Worm (Caenorhabditis elegans) whole organism, late embryonic: Measurements from ENCODE around the gene nhr-39.

Experiments used
- C08G9.2 ChIP-seq: sonication (generic microtip); optimal IDR thresholded peaks from 2 replicates; lab custom pipeline; 2016; ENCODE audit warnings: mild to moderate bottlenecking, missing genetic modification characterization, moderate library complexity, missing compliant biosample characterization
- C38D4.7 ChIP-seq: fragments of 200-800 bp; sonication (Bioruptor generic); optimal IDR thresholded peaks from 2 replicates; lab custom pipeline; 2018; ENCODE audit warnings: mild to moderate bottlenecking, missing genetic modification characterization, moderate library complexity, missing compliant biosample characterization
- F13H6.1 ChIP-seq: sonication (generic microtip); optimal IDR thresholded peaks from 2 replicates; lab custom pipeline; 2016; ENCODE audit warnings: missing genetic modification characterization, missing compliant biosample characterization
- K09A11.1 ChIP-seq: sonication (generic microtip); optimal IDR thresholded peaks from 2 replicates; lab custom pipeline; 2017; ENCODE audit warnings: antibody characterized with exemption, mild to moderate bottlenecking, missing genetic modification characterization, missing compliant biosample characterization; ENCODE audit not compliant: insufficient read depth
- T23F11.4 ChIP-seq: fragments of 200-800 bp; sonication (Bioruptor generic); optimal IDR thresholded peaks from 2 replicates; lab custom pipeline; 2018; ENCODE audit warnings: mild to moderate bottlenecking, missing genetic modification characterization, missing compliant biosample characterization
- Y22D7AL.16 ChIP-seq: sonication (generic microtip); optimal IDR thresholded peaks from 2 replicates; lab custom pipeline; 2016; ENCODE audit warnings: missing genetic modification characterization, missing compliant biosample characterization
- ahr-1 ChIP-seq: sonication (generic microtip); optimal IDR thresholded peaks from 2 replicates; lab custom pipeline; 2016; ENCODE audit warnings: missing genetic modification characterization, missing compliant biosample characterization
- ceh-14 ChIP-seq: sonication (generic microtip); optimal IDR thresholded peaks from 2 replicates; lab custom pipeline; 2016; ENCODE audit warnings: missing genotype, missing genetic modification characterization, missing compliant biosample characterization
- ceh-19 ChIP-seq: fragments of 200-800 bp; sonication (Bioruptor generic); optimal IDR thresholded peaks from 2 replicates; lab custom pipeline; 2018; ENCODE audit warnings: mild to moderate bottlenecking, missing genetic modification characterization, missing compliant biosample characterization
- ceh-2 ChIP-seq: sonication (generic microtip); optimal IDR thresholded peaks from 2 replicates; lab custom pipeline; 2016; ENCODE audit warnings: missing genotype, missing genetic modification characterization, missing compliant biosample characterization
- ceh-22 ChIP-seq: sonication (generic microtip); optimal IDR thresholded peaks from 2 replicates; lab custom pipeline; 2017; ENCODE audit warnings: missing biosample characterization, missing genetic modification characterization
- ceh-24 ChIP-seq: sonication (generic microtip); optimal IDR thresholded peaks from 2 replicates; lab custom pipeline; 2016; ENCODE audit warnings: mild to moderate bottlenecking, missing genetic modification characterization, missing compliant biosample characterization
- ceh-30 ChIP-seq: fragments of 150-350 bp; optimal IDR thresholded peaks from 2 replicates; lab custom pipeline; 2014; ENCODE audit warnings: missing biosample characterization, missing genetic modification characterization
- ceh-34 ChIP-seq: sonication (generic microtip); optimal IDR thresholded peaks from 2 replicates; lab custom pipeline; 2016; ENCODE audit warnings: mild to moderate bottlenecking, missing genetic modification characterization, missing compliant biosample characterization
- ceh-45 ChIP-seq: fragments of 200-800 bp; sonication (Bioruptor generic); IDR thresholded peaks from 2 replicates; pipeline ENCODE4 v1.3.6; 2022; ENCODE audit warnings: missing genetic modification reagents, missing genetic modification characterization, missing compliant biosample characterization
- ceh-48 ChIP-seq: sonication (generic microtip); optimal IDR thresholded peaks from 2 replicates; lab custom pipeline; 2016; ENCODE audit warnings: missing genetic modification characterization, inconsistent platforms, missing compliant biosample characterization
- ceh-6 ChIP-seq: fragments of 200-800 bp; sonication (Bioruptor generic); optimal IDR thresholded peaks from 2 replicates; lab custom pipeline; 2018; ENCODE audit warnings: mild to moderate bottlenecking, missing genetic modification characterization, missing compliant biosample characterization
- ceh-9 ChIP-seq: sonication (generic microtip); optimal IDR thresholded peaks from 2 replicates; lab custom pipeline; 2016; ENCODE audit warnings: mild to moderate bottlenecking, missing genetic modification characterization, inconsistent platforms, missing compliant biosample characterization
- che-1 ChIP-seq: sonication (generic microtip); optimal IDR thresholded peaks from 2 replicates; lab custom pipeline; 2016; ENCODE audit warnings: mild to moderate bottlenecking, missing genetic modification characterization, missing compliant biosample characterization
- dmd-4 ChIP-seq: sonication (generic microtip); optimal IDR thresholded peaks from 2 replicates; lab custom pipeline; 2016; ENCODE audit warnings: borderline replicate concordance, missing genetic modification characterization, missing compliant biosample characterization
- dve-1 ChIP-seq: sonication (generic microtip); optimal IDR thresholded peaks from 2 replicates; lab custom pipeline; 2017; ENCODE audit warnings: antibody characterized with exemption, mild to moderate bottlenecking, missing genetic modification characterization, missing compliant biosample characterization
- elt-2 ChIP-seq: sonication (generic microtip); optimal IDR thresholded peaks from 2 replicates; lab custom pipeline; 2016; ENCODE audit warnings: missing genetic modification reagents, missing genetic modification characterization, missing compliant biosample characterization
- elt-4 ChIP-seq: sonication (generic microtip); optimal IDR thresholded peaks from 2 replicates; lab custom pipeline; 2016; ENCODE audit warnings: missing genetic modification characterization, missing compliant biosample characterization
- ets-4 ChIP-seq: sonication (generic microtip); optimal IDR thresholded peaks from 2 replicates; lab custom pipeline; 2016; ENCODE audit warnings: missing genetic modification characterization, missing compliant biosample characterization
- eyg-1 ChIP-seq: sonication (generic microtip); optimal IDR thresholded peaks from 2 replicates; lab custom pipeline; 2016; ENCODE audit warnings: missing genotype, missing genetic modification characterization, missing compliant biosample characterization
- fax-1 ChIP-seq: sonication (generic microtip); optimal IDR thresholded peaks from 2 replicates; lab custom pipeline; 2016; ENCODE audit warnings: missing genotype, missing genetic modification characterization, missing compliant biosample characterization
- fkh-6 ChIP-seq: sonication (generic microtip); optimal IDR thresholded peaks from 2 replicates; lab custom pipeline; 2016; ENCODE audit warnings: missing genetic modification characterization, missing compliant biosample characterization
- hlh-6 ChIP-seq: sonication (generic microtip); optimal IDR thresholded peaks from 2 replicates; lab custom pipeline; 2016; ENCODE audit warnings: missing genotype, missing genetic modification characterization, missing compliant biosample characterization
- hlh-8 ChIP-seq: sonication (generic microtip); optimal IDR thresholded peaks from 2 replicates; lab custom pipeline; 2016; ENCODE audit warnings: missing genotype, missing genetic modification characterization, missing compliant biosample characterization
- lim-6 ChIP-seq: sonication (generic microtip); optimal IDR thresholded peaks from 2 replicates; lab custom pipeline; 2016; ENCODE audit warnings: missing genetic modification characterization, missing compliant biosample characterization
- mec-3 ChIP-seq: sonication (generic microtip); optimal IDR thresholded peaks from 2 replicates; lab custom pipeline; 2016; ENCODE audit warnings: borderline replicate concordance, missing genetic modification characterization, missing compliant biosample characterization
- nfya-1 ChIP-seq: sonication (generic microtip); optimal IDR thresholded peaks from 2 replicates; lab custom pipeline; 2017; ENCODE audit warnings: missing genetic modification characterization, mild to moderate bottlenecking, missing compliant biosample characterization, antibody characterized with exemption, moderate library complexity
- nhr-11 ChIP-seq: fragments of 150-350 bp; optimal IDR thresholded peaks from 2 replicates; lab custom pipeline; 2014; ENCODE audit warnings: missing biosample characterization, missing genetic modification characterization
- nhr-232 ChIP-seq: sonication (generic microtip); optimal IDR thresholded peaks from 2 replicates; lab custom pipeline; 2016; ENCODE audit warnings: missing genetic modification characterization, missing compliant biosample characterization
- pag-3 ChIP-seq: sonication (generic microtip); optimal IDR thresholded peaks from 2 replicates; lab custom pipeline; 2016; ENCODE audit warnings: missing compliant biosample characterization, missing genetic modification characterization, borderline replicate concordance
- pat-9 ChIP-seq: fragments of 200-800 bp; sonication (Bioruptor generic); optimal IDR thresholded peaks from 2 replicates; lab custom pipeline; 2018; ENCODE audit warnings: mild to moderate bottlenecking, missing genetic modification characterization, moderate library complexity, missing compliant biosample characterization
- pha-4 ChIP-seq: fragments of 150-350 bp; optimal IDR thresholded peaks from 2 replicates; lab custom pipeline; 2018; ENCODE audit warnings: missing biosample characterization, missing genetic modification reagents, missing genetic modification characterization
- pqm-1 ChIP-seq: sonication (generic microtip); optimal IDR thresholded peaks from 2 replicates; lab custom pipeline; 2016; ENCODE audit warnings: missing genetic modification characterization, missing compliant biosample characterization
- ref-2 ChIP-seq: sonication (generic microtip); optimal IDR thresholded peaks from 2 replicates; lab custom pipeline; 2016; ENCODE audit warnings: missing genetic modification characterization, missing compliant biosample characterization
- tbx-2 ChIP-seq: sonication (generic microtip); optimal IDR thresholded peaks from 2 replicates; lab custom pipeline; 2016; ENCODE audit warnings: missing genetic modification characterization, missing compliant biosample characterization
- tbx-7 ChIP-seq: sonication (generic microtip); optimal IDR thresholded peaks from 2 replicates; lab custom pipeline; 2016; ENCODE audit warnings: missing genotype, missing genetic modification characterization, missing compliant biosample characterization
- ttx-3 ChIP-seq: sonication (generic microtip); optimal IDR thresholded peaks from 2 replicates; lab custom pipeline; 2016; ENCODE audit warnings: missing genetic modification reagents, missing genetic modification characterization, missing compliant biosample characterization
- unc-3 ChIP-seq, 2 experiments: fragments of 200-800 bp in 1 of 2; sonication (Bioruptor generic) in 1 of 2; sonication (generic microtip) in 1 of 2; conservative IDR thresholded peaks in 1 of 2; optimal IDR thresholded peaks in 1 of 2; 2 replicates each; pipeline versions ENCODE4 v1.3.6 to Lab custom; 2016 to 2022; ENCODE audit warnings: missing compliant biosample characterization in 2 of 2, missing genetic modification characterization in 2 of 2, missing genetic modification reagents in 1 of 2
- unc-42 ChIP-seq: sonication (generic microtip); optimal IDR thresholded peaks from 2 replicates; lab custom pipeline; 2016; ENCODE audit warnings: missing genotype, missing genetic modification characterization, missing compliant biosample characterization
- unc-55 ChIP-seq: sonication (generic microtip); optimal IDR thresholded peaks from 2 replicates; lab custom pipeline; 2017; ENCODE audit warnings: missing biosample characterization, missing genetic modification reagents, missing genetic modification characterization
- unc-86 ChIP-seq: sonication (generic microtip); optimal IDR thresholded peaks from 2 replicates; lab custom pipeline; 2016; ENCODE audit warnings: missing genetic modification characterization, missing compliant biosample characterization
- zip-5 ChIP-seq: sonication (generic microtip); optimal IDR thresholded peaks from 2 replicates; lab custom pipeline; 2016; ENCODE audit warnings: missing genetic modification characterization, missing compliant biosample characterization
- ztf-16 ChIP-seq: sonication (generic microtip); optimal IDR thresholded peaks from 2 replicates; lab custom pipeline; 2017; ENCODE audit warnings: missing genetic modification characterization, missing compliant biosample characterization

Gene nhr-39

ce11 chrV:9314408-9314807 lies 11.3 kb downstream of the nhr-39 start:
- no peak for TF ChIP-seq hlh-6

ce11 chrV:9316970-9317369 lies 13.8 kb downstream of the nhr-39 start:
- TF ChIP-seq zip-5 (tag; lab: Kevin White, UChicago) (no peak), ceh-6 (GFP tag; lab: Kevin White, UChicago) (no peak), unc-42 (tag; lab: Kevin White, UChicago) (peak; percentile 39)

ce11 chrV:9318046-9318445 lies 14.9 kb downstream of the nhr-39 start, which contains the start of gene kvs-3:
Gene kvs-3, plus strand, starts transcription at chrV:9318311.
- TF ChIP-seq fkh-6 (peak; percentile 32), dmd-4 (tag; lab: Kevin White, UChicago) (no peak), pqm-1 (tag; lab: Kevin White, UChicago) (peak; percentile 61), fax-1 (tag; lab: Kevin White, UChicago) (no peak), ceh-30 (tag; lab: Kevin White, UChicago) (no peak), elt-2 (peak; percentile 34), K09A11.1 (no peak), lim-6 (tag; lab: Kevin White, UChicago) (no peak), ceh-48 (no peak), dve-1 (tag; lab: Kevin White, UChicago) (peak; percentile 19), ceh-2 (tag; lab: Kevin White, UChicago) (no peak), ceh-24 (tag; lab: Kevin White, UChicago) (no peak), zip-5 (tag; lab: Kevin White, UChicago) (no peak), ceh-22 (no peak), ceh-14 (tag; lab: Kevin White, UChicago) (peak; percentile 48), ttx-3 (tag; lab: Kevin White, UChicago) (no peak), tbx-2 (tag; lab: Kevin White, UChicago) (peak; percentile 0), C38D4.7 (GFP tag; lab: Kevin White, UChicago) (peak; percentile 49), ets-4 (tag; lab: Kevin White, UChicago) (no peak), ahr-1 (tag; lab: Kevin White, UChicago) (no peak), nhr-11 (no peak), T23F11.4 (GFP tag; lab: Kevin White, UChicago) (no peak), ceh-6 (GFP tag; lab: Kevin White, UChicago) (no peak), F13H6.1 (peak; percentile 44), tbx-7 (tag; lab: Kevin White, UChicago) (no peak), ceh-45 (GFP tag; lab: Robert Waterston, UW) (peak; percentile 35; the same call in 1 of the 2 replicates), unc-3 (GFP tag; conservative IDR thresholded peaks at IDR 0.05; lab: Robert Waterston, UW) (no peak), unc-3 (tag; optimal IDR thresholded peaks at IDR 0.05; lab: Kevin White, UChicago) (no peak), ceh-9 (tag; lab: Kevin White, UChicago) (peak; percentile 17), unc-86 (no peak), hlh-6 (peak; percentile 16), pag-3 (no peak), nfya-1 (tag; lab: Kevin White, UChicago) (peak; percentile 32), nhr-232 (tag; lab: Kevin White, UChicago) (no peak), pat-9 (tag; lab: Kevin White, UChicago) (peak; percentile 43), ztf-16 (tag; lab: Kevin White, UChicago) (no peak), C08G9.2 (tag; lab: Kevin White, UChicago) (peak; percentile 50), ceh-34 (tag; lab: Kevin White, UChicago) (peak; percentile 3), ref-2 (tag; lab: Kevin White, UChicago) (peak; percentile 38), eyg-1 (tag; lab: Kevin White, UChicago) (no peak), Y22D7AL.16 (tag; lab: Kevin White, UChicago) (no peak), hlh-8 (tag; lab: Kevin White, UChicago) (no peak), ceh-19 (GFP tag; lab: Kevin White, UChicago) (no peak), che-1 (tag; lab: Kevin White, UChicago) (peak; percentile 20), mec-3 (tag; lab: Kevin White, UChicago) (no peak), pha-4 (no peak), unc-55 (GFP tag; lab: Kevin White, UChicago) (no peak), elt-4 (tag; lab: Kevin White, UChicago) (no peak)
